Fruit fly (Drosophila melanogaster) whole organism, embryonic: Measurements from ENCODE around the gene Rabex-5.
A peak's percentile ranks its signal among the peaks of the same experiment; 100 is the strongest.

ENCODE experiments used
- C15 ChIP-seq: fragments of 200-800 bp; sonication (Bioruptor generic); IDR thresholded peaks from 3 replicates; pipeline ENCODE4 v1.3.6; 2022; ENCODE audit warnings: missing biosample characterization, missing genetic modification characterization
- CG10543 ChIP-seq: fragments of 200-800 bp; sonication (Bioruptor generic); optimal IDR thresholded peaks from 3 replicates; lab custom pipeline; 2017; ENCODE audit warnings: missing biosample characterization, mild to moderate bottlenecking, missing genetic modification characterization, moderate library complexity
- CG1233 ChIP-seq: fragments of 200-800 bp; sonication (Bioruptor generic); optimal IDR thresholded peaks from 4 replicates; lab custom pipeline; 2018; ENCODE audit warnings: missing biosample characterization, mild to moderate bottlenecking, missing genetic modification characterization
- CG12659 ChIP-seq: fragments of 200-800 bp; sonication (Bioruptor generic); optimal IDR thresholded peaks from 3 replicates; lab custom pipeline; 2017; ENCODE audit warnings: mild to moderate bottlenecking, missing biosample characterization, missing genetic modification reagents, missing genetic modification characterization
- CG16813 ChIP-seq: fragments of 200-800 bp; sonication (Bioruptor generic); IDR thresholded peaks from 3 replicates; pipeline ENCODE4 v1.3.6; 2022; ENCODE audit warnings: missing biosample characterization, missing genetic modification characterization; ENCODE audit not compliant: partially characterized antibody
- CG17186 ChIP-seq: fragments of 200-800 bp; sonication (Bioruptor generic); optimal IDR thresholded peaks from 3 replicates; lab custom pipeline; 2017; ENCODE audit warnings: missing biosample characterization, missing genetic modification reagents, missing genetic modification characterization
- CG17912 ChIP-seq: fragments of 200-800 bp; sonication (Bioruptor generic); optimal IDR thresholded peaks from 2 replicates; lab custom pipeline; 2018; ENCODE audit warnings: missing biosample characterization, mild to moderate bottlenecking, missing genetic modification characterization
- CG1792 ChIP-seq: fragments of 200-800 bp; sonication (Bioruptor generic); optimal IDR thresholded peaks from 2 replicates; lab custom pipeline; 2016; ENCODE audit warnings: missing biosample characterization, missing genetic modification characterization
- CG2199 ChIP-seq: fragments of 200-800 bp; sonication (Bioruptor generic); IDR thresholded peaks from 3 replicates; pipeline ENCODE4 v1.3.6; 2022; ENCODE audit warnings: missing biosample characterization, missing genetic modification characterization
- CG33213 ChIP-seq: fragments of 200-800 bp; sonication (Bioruptor generic); optimal IDR thresholded peaks from 3 replicates; lab custom pipeline; 2016; ENCODE audit warnings: missing biosample characterization, missing genetic modification characterization
- CG34224 ChIP-seq: fragments of 200-800 bp; sonication (Bioruptor generic); IDR thresholded peaks from 3 replicates; pipeline ENCODE4 v1.3.6; 2022; ENCODE audit warnings: missing biosample characterization, missing genetic modification characterization; ENCODE audit not compliant: partially characterized antibody
- CG3995 ChIP-seq: fragments of 200-800 bp; sonication (Bioruptor generic); optimal IDR thresholded peaks from 3 replicates; lab custom pipeline; 2016; ENCODE audit warnings: missing biosample characterization, missing genetic modification characterization
- CG4282 ChIP-seq: fragments of 200-800 bp; sonication (Bioruptor generic); optimal IDR thresholded peaks from 2 replicates; lab custom pipeline; 2016; ENCODE audit warnings: missing biosample characterization, missing genetic modification characterization
- CG4424 ChIP-seq: fragments of 200-800 bp; sonication (Bioruptor generic); optimal IDR thresholded peaks from 3 replicates; lab custom pipeline; 2016; ENCODE audit warnings: missing biosample characterization, missing genetic modification characterization
- CG4820 ChIP-seq: fragments of 200-800 bp; sonication (Bioruptor generic); optimal IDR thresholded peaks from 3 replicates; lab custom pipeline; 2016; ENCODE audit warnings: missing biosample characterization, missing genetic modification characterization
- CG7372 ChIP-seq: fragments of 200-800 bp; sonication (Bioruptor generic); IDR thresholded peaks from 2 replicates; pipeline ENCODE4 v1.3.6; 2022; ENCODE audit warnings: missing biosample characterization, missing genetic modification characterization
- CG8924 ChIP-seq: fragments of 200-800 bp; optimal IDR thresholded peaks from 3 replicates; lab custom pipeline; 2019; ENCODE audit warnings: missing biosample characterization, mild to moderate bottlenecking, missing genetic modification characterization, moderate library complexity
- Dll ChIP-seq: fragments of 200-800 bp; sonication (Bioruptor generic); IDR thresholded peaks from 4 replicates; pipeline ENCODE4 v1.3.6; 2022; ENCODE audit warnings: missing biosample characterization, missing genetic modification characterization; ENCODE audit not compliant: partially characterized antibody
- Eip74EF ChIP-seq, 2 experiments: fragments of 200-800 bp in 1 of 2; fragments of >200 bp in 1 of 2; sonication (Bioruptor generic) in 1 of 2; optimal IDR thresholded peaks; 2 replicates each; lab custom pipeline; 2017 to 2019; ENCODE audit warnings: missing biosample characterization in 2 of 2, missing genetic modification characterization in 2 of 2, mild to moderate bottlenecking in 1 of 2, moderate library complexity in 1 of 2
- Gug ChIP-seq: fragments of 200-800 bp; sonication (Bioruptor generic); IDR thresholded peaks from 4 replicates; pipeline ENCODE4 v1.3.6; 2022; ENCODE audit warnings: missing biosample characterization, missing genetic modification characterization
- H15 ChIP-seq: fragments of 200-800 bp; sonication (Bioruptor generic); IDR thresholded peaks from 3 replicates; pipeline ENCODE4 v1.3.6; 2022; ENCODE audit warnings: missing biosample characterization, missing genetic modification characterization
- Hsf ChIP-seq: fragments of 200-800 bp; sonication (Bioruptor generic); optimal IDR thresholded peaks from 3 replicates; lab custom pipeline; 2016; ENCODE audit warnings: missing biosample characterization, missing genetic modification characterization
- NC2α ChIP-seq: fragments of 200-800 bp; sonication (Bioruptor generic); optimal IDR thresholded peaks from 2 replicates; lab custom pipeline; 2016; ENCODE audit warnings: missing biosample characterization, missing genetic modification characterization
- NK7.1 ChIP-seq: fragments of 200-800 bp; sonication (Bioruptor generic); optimal IDR thresholded peaks from 3 replicates; lab custom pipeline; 2016; ENCODE audit warnings: missing biosample characterization, missing genetic modification characterization
- Opbp ChIP-seq: fragments of 200-800 bp; sonication (Bioruptor generic); IDR thresholded peaks from 3 replicates; pipeline ENCODE4 v1.3.6; 2022; ENCODE audit warnings: missing biosample characterization, missing genetic modification characterization; ENCODE audit not compliant: partially characterized antibody
- Scr ChIP-seq: fragments of 200-800 bp; sonication (Bioruptor generic); IDR thresholded peaks from 2 replicates; pipeline ENCODE4 v1.3.6; 2022; ENCODE audit warnings: missing biosample characterization, missing genetic modification characterization; ENCODE audit not compliant: partially characterized antibody
- Sry-δ ChIP-seq: fragments of 200-800 bp; sonication (Bioruptor generic); optimal IDR thresholded peaks from 2 replicates; lab custom pipeline; 2016; ENCODE audit warnings: missing biosample characterization, missing genetic modification characterization
- Stat92E ChIP-seq, 3 experiments: fragments of >200 bp in 2 of 3; fragments of 200-800 bp in 1 of 3; sonication (Bioruptor generic) in 1 of 3; optimal IDR thresholded peaks; 2 replicates each; lab custom pipeline; 2017 to 2019; ENCODE audit warnings: missing biosample characterization in 3 of 3, missing genetic modification characterization in 3 of 3, mild to moderate bottlenecking in 1 of 3, moderate library complexity in 1 of 3
- al ChIP-seq: fragments of 200-800 bp; sonication (Bioruptor generic); IDR thresholded peaks from 2 replicates; pipeline ENCODE4 v1.3.6; 2022; ENCODE audit warnings: missing biosample characterization, missing genetic modification characterization
- bbx ChIP-seq: fragments of 200-800 bp; sonication (Bioruptor generic); IDR thresholded peaks from 2 replicates; pipeline ENCODE4 v1.3.6; 2022; ENCODE audit warnings: missing biosample characterization, missing genetic modification characterization; ENCODE audit not compliant: partially characterized antibody
- cad ChIP-seq: fragments of >200 bp; optimal IDR thresholded peaks from 2 replicates; lab custom pipeline; 2017; ENCODE audit warnings: missing biosample characterization, missing genetic modification characterization
- chn ChIP-seq: fragments of 200-800 bp; sonication (Bioruptor generic); optimal IDR thresholded peaks from 2 replicates; lab custom pipeline; 2016; ENCODE audit warnings: missing biosample characterization, missing genetic modification characterization
- ci ChIP-seq: fragments of 200-800 bp; sonication (Bioruptor generic); IDR thresholded peaks from 3 replicates; pipeline ENCODE4 v1.3.6; 2022; ENCODE audit warnings: missing biosample characterization, missing genetic modification characterization
- corto ChIP-seq: fragments of 200-800 bp; sonication (Bioruptor generic); optimal IDR thresholded peaks from 2 replicates; lab custom pipeline; 2016; ENCODE audit warnings: missing biosample characterization, mild to moderate bottlenecking, missing genetic modification characterization, moderate library complexity
- da ChIP-seq: fragments of 200-800 bp; sonication (Bioruptor generic); optimal IDR thresholded peaks from 2 replicates; lab custom pipeline; 2016; ENCODE audit warnings: missing biosample characterization, missing genetic modification characterization
- fd102C ChIP-seq: fragments of 200-800 bp; sonication (Bioruptor generic); optimal IDR thresholded peaks from 2 replicates; lab custom pipeline; 2018; ENCODE audit warnings: missing biosample characterization, mild to moderate bottlenecking, missing genetic modification characterization, moderate library complexity
- fu2 ChIP-seq: fragments of 200-800 bp; sonication (Bioruptor generic); optimal IDR thresholded peaks from 2 replicates; lab custom pipeline; 2016; ENCODE audit warnings: missing biosample characterization, missing genetic modification characterization
- hb ChIP-seq: fragments of 200-800 bp; sonication (Bioruptor generic); IDR thresholded peaks from 3 replicates; pipeline ENCODE4 v1.3.6; 2022; ENCODE audit warnings: missing biosample characterization, missing genetic modification characterization; ENCODE audit not compliant: partially characterized antibody
- her ChIP-seq: fragments of 200-800 bp; sonication (Bioruptor generic); optimal IDR thresholded peaks from 2 replicates; lab custom pipeline; 2016; ENCODE audit warnings: missing biosample characterization, missing genetic modification characterization
- lilli ChIP-seq: fragments of 200-800 bp; sonication (Bioruptor generic); optimal IDR thresholded peaks from 3 replicates; lab custom pipeline; 2016; ENCODE audit warnings: missing biosample characterization, missing genetic modification characterization
- lmd ChIP-seq: fragments of 200-800 bp; sonication (Bioruptor generic); IDR thresholded peaks from 2 replicates; pipeline ENCODE4 v1.3.6; 2022; ENCODE audit warnings: missing biosample characterization, missing genetic modification characterization
- nom ChIP-seq: fragments of 200-800 bp; sonication (Bioruptor generic); optimal IDR thresholded peaks from 2 replicates; lab custom pipeline; 2017; ENCODE audit warnings: missing biosample characterization, missing genetic modification characterization, mild to moderate bottlenecking, moderate library complexity, missing genetic modification reagents
- pb ChIP-seq: fragments of 200-800 bp; sonication (Bioruptor generic); optimal IDR thresholded peaks from 3 replicates; lab custom pipeline; 2016; ENCODE audit warnings: missing biosample characterization, missing genetic modification characterization
- row ChIP-seq: fragments of 200-800 bp; sonication (Bioruptor generic); IDR thresholded peaks from 3 replicates; pipeline ENCODE4 v1.3.6; 2022; ENCODE audit warnings: missing biosample characterization, missing genetic modification characterization
- salm ChIP-seq: fragments of 200-800 bp; sonication (Bioruptor generic); optimal IDR thresholded peaks from 2 replicates; lab custom pipeline; 2018; ENCODE audit warnings: missing biosample characterization, mild to moderate bottlenecking, missing genetic modification characterization
- schlank ChIP-seq: fragments of 200-800 bp; sonication (Bioruptor generic); optimal IDR thresholded peaks from 2 replicates; lab custom pipeline; 2018; ENCODE audit warnings: missing biosample characterization, mild to moderate bottlenecking, missing genetic modification characterization
- sima ChIP-seq: fragments of 200-800 bp; sonication (Bioruptor generic); optimal IDR thresholded peaks from 2 replicates; lab custom pipeline; 2016; ENCODE audit warnings: missing biosample characterization, missing genetic modification characterization
- slp2 ChIP-seq: fragments of 200-800 bp; sonication (Bioruptor generic); optimal IDR thresholded peaks from 2 replicates; lab custom pipeline; 2016; ENCODE audit warnings: missing biosample characterization, missing genetic modification characterization
- stwl ChIP-seq: fragments of 200-800 bp; sonication (Bioruptor generic); optimal IDR thresholded peaks from 3 replicates; lab custom pipeline; 2018; ENCODE audit warnings: missing biosample characterization, mild to moderate bottlenecking, missing genetic modification characterization, moderate library complexity
- wdn ChIP-seq: fragments of 200-800 bp; sonication (Bioruptor generic); IDR thresholded peaks from 2 replicates; pipeline ENCODE4 v1.3.6; 2022; ENCODE audit warnings: missing biosample characterization, missing genetic modification characterization

Rabex-5 gene

DNA sequence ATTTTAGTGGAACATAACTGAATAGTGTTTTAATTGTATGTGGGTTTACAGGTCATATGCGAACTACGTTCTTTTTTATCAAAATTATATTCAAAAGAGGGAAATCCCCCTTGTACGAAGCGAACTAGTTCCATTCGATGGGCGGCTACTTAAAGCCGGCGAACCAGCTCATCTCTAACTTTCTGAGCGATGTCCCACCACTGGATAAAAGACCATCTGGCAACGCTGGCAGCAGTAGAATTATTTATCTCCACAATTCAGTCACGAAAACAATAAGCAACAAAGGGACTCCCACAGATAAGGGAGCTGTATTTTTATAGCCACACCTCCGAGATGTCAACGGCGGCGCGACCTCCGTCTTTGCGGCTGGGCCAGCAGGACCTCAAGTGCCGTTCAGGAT lies at the start of gene Rabex-5 (continued):
- TF ChIP-seq CG17912 (GFP tag; lab: Kevin White, UChicago), result peak; percentile 39
- no peak for TF ChIP-seq sima (GFP tag; lab: Kevin White, UChicago)
- peak; percentile 78 for TF ChIP-seq CG34224
- no peak for TF ChIP-seq CG2199 (GFP tag; lab: Robert Waterston, UW)
- TF ChIP-seq Eip74EF (GFP tag; optimal IDR thresholded peaks at IDR 0.05; lab: Kevin White, UChicago), result no peak
- TF ChIP-seq wdn (GFP tag; lab: Robert Waterston, UW), result no peak
- 0 out of 3 replicates have a peak, but pooled peaks have one; percentile 18 for TF ChIP-seq H15 (GFP tag; lab: Robert Waterston, UW)
- TF ChIP-seq corto (GFP tag; lab: Kevin White, UChicago), result no peak
- TF ChIP-seq CG1792, result peak; percentile 8
- TF ChIP-seq CG17186 (GFP tag; lab: Kevin White, UChicago), result peak; percentile 46
- peak; percentile 97 for TF ChIP-seq Sry-δ (GFP tag; lab: Kevin White, UChicago)
- TF ChIP-seq hb, result peak; percentile 71; the same call in 2 of the 3 replicates
- TF ChIP-seq CG4424, result peak; percentile 19
- peak; percentile 93 for TF ChIP-seq CG33213 (GFP tag; lab: Kevin White, UChicago)
- peak; percentile 89 for TF ChIP-seq bbx (GFP tag; lab: Robert Waterston, UW)
- TF ChIP-seq CG1233 (GFP tag; lab: Kevin White, UChicago), result no peak
- TF ChIP-seq schlank (tag; lab: Kevin White, UChicago), result no peak
- no peak for TF ChIP-seq CG10543 (GFP tag; lab: Kevin White, UChicago)
- peak; percentile 9 for TF ChIP-seq NK7.1 (GFP tag; lab: Kevin White, UChicago)
- peak; percentile 23 for TF ChIP-seq CG8924 (tag; lab: Kevin White, UChicago)
- TF ChIP-seq cad (GFP tag; lab: Kevin White, UChicago), result no peak
- peak; percentile 86 for TF ChIP-seq Scr
- TF ChIP-seq fd102C (GFP tag; lab: Kevin White, UChicago), result no peak
- no peak for TF ChIP-seq slp2 (GFP tag; lab: Kevin White, UChicago)
- TF ChIP-seq nom (GFP tag; lab: Kevin White, UChicago), result peak; percentile 9
- TF ChIP-seq da (GFP tag; lab: Kevin White, UChicago), result no peak
- peak; percentile 20 for TF ChIP-seq CG4282 (GFP tag; lab: Kevin White, UChicago)
- TF ChIP-seq CG16813, result peak; percentile 80
- peak; percentile 52; the same call in 2 of the 4 replicates for TF ChIP-seq Gug (GFP tag; lab: Robert Waterston, UW)
- peak; percentile 61 for TF ChIP-seq CG3995
- peak; percentile 27 for TF ChIP-seq fu2
- peak; percentile 65 for TF ChIP-seq CG12659 (GFP tag; lab: Kevin White, UChicago)
- TF ChIP-seq lmd (GFP tag; lab: Robert Waterston, UW), result peak; percentile 15; the same call in 1 of the 2 replicates
- TF ChIP-seq Stat92E (GFP tag; optimal IDR thresholded peaks at IDR 0.05; lab: Kevin White, UChicago), result no peak
- TF ChIP-seq pb (GFP tag; lab: Kevin White, UChicago), result no peak
- no peak for TF ChIP-seq salm (tag; lab: Kevin White, UChicago)
- TF ChIP-seq chn (GFP tag; lab: Kevin White, UChicago), result peak; percentile 37
- TF ChIP-seq CG4820 (GFP tag; lab: Kevin White, UChicago), result no peak
- no peak for TF ChIP-seq C15 (GFP tag; lab: Robert Waterston, UW)
- peak; percentile 87 for TF ChIP-seq stwl (tag; lab: Kevin White, UChicago)
- peak; percentile 89 for TF ChIP-seq Opbp (GFP tag; lab: Robert Waterston, UW)
- peak; percentile 65 for TF ChIP-seq her
- TF ChIP-seq Hsf (GFP tag; lab: Kevin White, UChicago), result peak; percentile 34
- peak; percentile 81 for TF ChIP-seq Dll (GFP tag; lab: Robert Waterston, UW)
- TF ChIP-seq lilli (GFP tag; lab: Kevin White, UChicago), result peak; percentile 60
- TF ChIP-seq ci (GFP tag; lab: Robert Waterston, UW), result peak; percentile 51; the same call in 1 of the 3 replicates
- 0 out of 2 replicates have a peak, but pooled peaks have one; percentile 14 for TF ChIP-seq al
- TF ChIP-seq row, result peak; percentile 88
- TF ChIP-seq CG7372 (GFP tag; lab: Robert Waterston, UW), result 0 out of 2 replicates have a peak, but pooled peaks have one; percentile 13
- peak; percentile 8 for TF ChIP-seq NC2α (GFP tag; lab: Kevin White, UChicago)
